Worm (Caenorhabditis elegans): ENCODE measurements around the gene Y66A7A.9.

- no peak for TF ChIP-seq flt-1 (GFP tag; IDR thresholded peaks at IDR 0.05)
- TF ChIP-seq ama-1 (optimal IDR thresholded peaks at IDR 0.05), result no peak
- no peak for TF ChIP-seq aly-1 (tag; optimal IDR thresholded peaks at IDR 0.05)
- TF ChIP-seq ets-7 (tag; optimal IDR thresholded peaks at IDR 0.05), result no peak
Observed at ce11 chrIII:11609568-11609967, 2.7 kb downstream of the Y66A7A.9 start, which contains the start of gene Y66D12A.30.

Measured in whole organism, early embryonic.